Worm (Caenorhabditis elegans): Measurements from ENCODE around the gene asp-8.
"Not testable (repeated sequence)": the region's sequence is repeated elsewhere in the genome, so short reads cannot be mapped to it uniquely, and the experiment has no call there.

- not testable (repeated sequence) for TF ChIP-seq unc-62 (GFP tag; optimal IDR thresholded peaks at IDR 0.05); egl-27 (tag; optimal IDR thresholded peaks at IDR 0.05); ZK546.5 (tag; optimal IDR thresholded peaks at IDR 0.05); ceh-9 (tag; optimal IDR thresholded peaks at IDR 0.05)
These were observed 40.1 kb downstream of the asp-8 start, which contains the start of gene srt-16 for ce11 chrV:3064418-3064817.
